Worm (Caenorhabditis elegans): ENCODE results near the gene R10E9.3.

- TF ChIP-seq dve-1 (tag; optimal IDR thresholded peaks at IDR 0.05; ENCODE audit: insufficient read depth): no peak
- no peak for TF ChIP-seq aly-2 (tag; optimal IDR thresholded peaks at IDR 0.05)
- no peak for TF ChIP-seq nhr-25 (tag; optimal IDR thresholded peaks at IDR 0.05; ENCODE audit: borderline replicate concordance, insufficient read depth)
- TF ChIP-seq snpc-4 (tag; optimal IDR thresholded peaks at IDR 0.05): no peak
- no peak for TF ChIP-seq egl-27 (tag; optimal IDR thresholded peaks at IDR 0.05)
- TF ChIP-seq gei-8 (GFP tag; optimal IDR thresholded peaks at IDR 0.05): no peak
- TF ChIP-seq cey-2 (tag; optimal IDR thresholded peaks at IDR 0.05; ENCODE audit: borderline replicate concordance, insufficient read depth): no peak
These were observed 815 bp upstream of the R10E9.3 start for ce11 chrIII:3959206-3959605.

Measured in whole organism, L4 larva.